Fruit fly (Drosophila melanogaster) whole organism, embryonic: ENCODE results near the gene CG44838.

Experiments
- BEAF-32 ChIP-seq: fragments of 200-800 bp; sonication (Bioruptor generic); optimal IDR thresholded peaks from 3 replicates; lab custom pipeline; 2017; ENCODE audit warnings: missing biosample characterization, missing genetic modification characterization, mild to moderate bottlenecking, moderate library complexity, missing genetic modification reagents
- CG10321 ChIP-seq: fragments of 200-800 bp; sonication (Bioruptor generic); IDR thresholded peaks from 2 replicates; pipeline ENCODE4 v1.3.6; 2022; ENCODE audit warnings: missing biosample characterization, missing genetic modification characterization
- CG12155 ChIP-seq: fragments of 200-800 bp; sonication (Bioruptor generic); optimal IDR thresholded peaks from 3 replicates; lab custom pipeline; 2016; ENCODE audit warnings: missing biosample characterization, missing genetic modification characterization
- CG12391 ChIP-seq: fragments of 200-800 bp; sonication (Bioruptor generic); optimal IDR thresholded peaks from 3 replicates; lab custom pipeline; 2018; ENCODE audit warnings: missing biosample characterization, mild to moderate bottlenecking, missing genetic modification characterization, moderate library complexity
- CG12769 ChIP-seq: fragments of 200-800 bp; sonication (Bioruptor generic); optimal IDR thresholded peaks from 2 replicates; lab custom pipeline; 2019; ENCODE audit warnings: missing biosample characterization, mild to moderate bottlenecking, missing genetic modification characterization, moderate library complexity
- CG12942 ChIP-seq: fragments of 200-800 bp; sonication (Bioruptor generic); optimal IDR thresholded peaks from 3 replicates; lab custom pipeline; 2016; ENCODE audit warnings: missing biosample characterization, missing genetic modification characterization
- CG14014 ChIP-seq: fragments of 200-800 bp; sonication (Bioruptor generic); IDR thresholded peaks from 2 replicates; pipeline ENCODE4 v1.3.6; 2022; ENCODE audit warnings: missing biosample characterization, missing genetic modification characterization
- CG16815 ChIP-seq: fragments of 200-800 bp; sonication (Bioruptor generic); optimal IDR thresholded peaks from 3 replicates; lab custom pipeline; 2017; ENCODE audit warnings: missing biosample characterization, mild to moderate bottlenecking, missing genetic modification characterization
- CG2875 ChIP-seq: fragments of 200-800 bp; sonication (Bioruptor generic); optimal IDR thresholded peaks from 2 replicates; lab custom pipeline; 2017; ENCODE audit warnings: missing biosample characterization, mild to moderate bottlenecking, missing genetic modification characterization, missing genetic modification reagents
- CG31224 ChIP-seq: fragments of 200-800 bp; sonication (Bioruptor generic); IDR thresholded peaks from 2 replicates; pipeline ENCODE4 v1.3.6; 2022; ENCODE audit warnings: missing biosample characterization, missing genetic modification characterization
- CG4360 ChIP-seq: fragments of 200-800 bp; sonication (Bioruptor generic); IDR thresholded peaks from 2 replicates; pipeline ENCODE4 v1.3.6; 2022; ENCODE audit warnings: missing biosample characterization, missing genetic modification characterization
- CG4707 ChIP-seq: fragments of 200-800 bp; sonication (Bioruptor generic); optimal IDR thresholded peaks from 2 replicates; lab custom pipeline; 2018; ENCODE audit warnings: missing biosample characterization, mild to moderate bottlenecking, missing genetic modification characterization, moderate library complexity
- CG6813 ChIP-seq: fragments of 200-800 bp; sonication (Bioruptor generic); optimal IDR thresholded peaks from 2 replicates; lab custom pipeline; 2017; ENCODE audit warnings: missing biosample characterization, missing genetic modification characterization, mild to moderate bottlenecking, moderate library complexity, missing genetic modification reagents
- CG7839 ChIP-seq: fragments of 200-800 bp; sonication (Bioruptor generic); optimal IDR thresholded peaks from 3 replicates; lab custom pipeline; 2018; ENCODE audit warnings: missing biosample characterization, mild to moderate bottlenecking, missing genetic modification characterization, moderate library complexity
- CG8388 ChIP-seq: fragments of 200-800 bp; sonication (Bioruptor generic); optimal IDR thresholded peaks from 2 replicates; lab custom pipeline; 2019; ENCODE audit warnings: missing biosample characterization, mild to moderate bottlenecking, missing genetic modification characterization, moderate library complexity
- CG9437 ChIP-seq: fragments of 200-800 bp; sonication (Bioruptor generic); optimal IDR thresholded peaks from 2 replicates; lab custom pipeline; 2018; ENCODE audit warnings: missing biosample characterization, mild to moderate bottlenecking, missing genetic modification characterization
- CG9932 ChIP-seq: fragments of 200-800 bp; sonication (Bioruptor generic); IDR thresholded peaks from 2 replicates; pipeline ENCODE4 v1.3.6; 2022; ENCODE audit warnings: missing biosample characterization, missing genetic modification characterization
- GATAe ChIP-seq: fragments of 200-800 bp; sonication (Bioruptor generic); conservative IDR thresholded peaks from 2 replicates; pipeline ENCODE4 v1.3.6; 2022; ENCODE audit warnings: missing biosample characterization, missing genetic modification characterization
- H15 ChIP-seq: fragments of 200-800 bp; sonication (Bioruptor generic); IDR thresholded peaks from 3 replicates; pipeline ENCODE4 v1.3.6; 2022; ENCODE audit warnings: missing biosample characterization, missing genetic modification characterization
- Hmx ChIP-seq: fragments of 200-800 bp; sonication (Bioruptor generic); optimal IDR thresholded peaks from 2 replicates; lab custom pipeline; 2016; ENCODE audit warnings: missing biosample characterization, missing genetic modification characterization
- Hsf ChIP-seq: fragments of 200-800 bp; sonication (Bioruptor generic); optimal IDR thresholded peaks from 3 replicates; lab custom pipeline; 2016; ENCODE audit warnings: missing biosample characterization, missing genetic modification characterization
- Max ChIP-seq: fragments of 200-800 bp; sonication (Bioruptor generic); optimal IDR thresholded peaks from 2 replicates; lab custom pipeline; 2016; ENCODE audit warnings: missing biosample characterization, mild to moderate bottlenecking, missing genetic modification characterization
- NFAT ChIP-seq: fragments of 200-800 bp; sonication (Bioruptor generic); IDR thresholded peaks from 2 replicates; pipeline ENCODE4 v1.3.6; 2022; ENCODE audit warnings: missing biosample characterization, missing genetic modification characterization
- PHDP ChIP-seq: fragments of 200-800 bp; sonication (Bioruptor generic); optimal IDR thresholded peaks from 3 replicates; lab custom pipeline; 2018; ENCODE audit warnings: missing biosample characterization, mild to moderate bottlenecking, missing genetic modification characterization, moderate library complexity
- Rx ChIP-seq: fragments of 200-800 bp; sonication (Bioruptor generic); IDR thresholded peaks from 2 replicates; pipeline ENCODE4 v1.3.6; 2022; ENCODE audit warnings: missing biosample characterization, missing genetic modification characterization
- Scr ChIP-seq: fragments of 200-800 bp; sonication (Bioruptor generic); IDR thresholded peaks from 2 replicates; pipeline ENCODE4 v1.3.6; 2022; ENCODE audit warnings: missing biosample characterization, missing genetic modification characterization; ENCODE audit not compliant: partially characterized antibody
- Tbp ChIP-seq: fragments of >200 bp; optimal IDR thresholded peaks from 2 replicates; lab custom pipeline; 2018; ENCODE audit warnings: missing biosample characterization, missing genetic modification characterization
- Usf ChIP-seq: fragments of 200-800 bp; sonication (Bioruptor generic); optimal IDR thresholded peaks from 2 replicates; lab custom pipeline; 2017; ENCODE audit warnings: missing genotype, missing biosample characterization, missing genetic modification characterization
- ap ChIP-seq: fragments of 200-800 bp; sonication (Bioruptor generic); IDR thresholded peaks from 2 replicates; pipeline ENCODE4 v1.3.6; 2022; ENCODE audit warnings: missing biosample characterization, missing genetic modification characterization
- btn ChIP-seq: fragments of 200-800 bp; sonication (Bioruptor generic); optimal IDR thresholded peaks from 2 replicates; lab custom pipeline; 2016; ENCODE audit warnings: missing biosample characterization, missing genetic modification characterization
- ci ChIP-seq: fragments of 200-800 bp; sonication (Bioruptor generic); IDR thresholded peaks from 3 replicates; pipeline ENCODE4 v1.3.6; 2022; ENCODE audit warnings: missing biosample characterization, missing genetic modification characterization
- croc ChIP-seq: fragments of 200-800 bp; sonication (Bioruptor generic); conservative IDR thresholded peaks from 3 replicates; pipeline ENCODE4 v1.3.6; 2022; ENCODE audit warnings: missing biosample characterization, missing genetic modification characterization
- dysf ChIP-seq: fragments of 200-800 bp; sonication (Bioruptor generic); IDR thresholded peaks from 3 replicates; pipeline ENCODE4 v1.3.6; 2022; ENCODE audit warnings: missing biosample characterization, missing genetic modification characterization
- exex ChIP-seq: fragments of 200-800 bp; sonication (Bioruptor generic); optimal IDR thresholded peaks from 4 replicates; lab custom pipeline; 2018; ENCODE audit warnings: missing biosample characterization, mild to moderate bottlenecking, missing genetic modification characterization, moderate library complexity
- fd102C ChIP-seq: fragments of 200-800 bp; sonication (Bioruptor generic); optimal IDR thresholded peaks from 2 replicates; lab custom pipeline; 2018; ENCODE audit warnings: missing biosample characterization, mild to moderate bottlenecking, missing genetic modification characterization, moderate library complexity
- fd96Cb ChIP-seq: fragments of 200-800 bp; sonication (Bioruptor generic); optimal IDR thresholded peaks from 2 replicates; lab custom pipeline; 2018; ENCODE audit warnings: missing biosample characterization, mild to moderate bottlenecking, missing genetic modification characterization, moderate library complexity
- gcm ChIP-seq: fragments of 200-800 bp; sonication (Bioruptor generic); optimal IDR thresholded peaks from 2 replicates; lab custom pipeline; 2019; ENCODE audit warnings: missing biosample characterization, mild to moderate bottlenecking, missing genetic modification characterization, moderate library complexity
- grau ChIP-seq: fragments of 200-800 bp; optimal IDR thresholded peaks from 3 replicates; lab custom pipeline; 2019; ENCODE audit warnings: missing biosample characterization, mild to moderate bottlenecking, missing genetic modification characterization, moderate library complexity
- hb ChIP-seq: fragments of 200-800 bp; sonication (Bioruptor generic); IDR thresholded peaks from 3 replicates; pipeline ENCODE4 v1.3.6; 2022; ENCODE audit warnings: missing biosample characterization, missing genetic modification characterization; ENCODE audit not compliant: partially characterized antibody
- ind ChIP-seq: fragments of 200-800 bp; sonication (Bioruptor generic); optimal IDR thresholded peaks from 3 replicates; lab custom pipeline; 2016; ENCODE audit warnings: missing biosample characterization, missing genetic modification characterization
- inv ChIP-seq: fragments of 200-800 bp; sonication (Bioruptor generic); IDR thresholded peaks from 2 replicates; pipeline ENCODE4 v1.3.6; 2022; ENCODE audit warnings: missing biosample characterization, missing genetic modification characterization; ENCODE audit not compliant: partially characterized antibody
- jumu ChIP-seq: fragments of 200-800 bp; sonication (Bioruptor generic); optimal IDR thresholded peaks from 3 replicates; lab custom pipeline; 2016; ENCODE audit warnings: missing biosample characterization, missing genetic modification characterization
- knrl ChIP-seq: fragments of 200-800 bp; sonication (Bioruptor generic); IDR thresholded peaks from 3 replicates; pipeline ENCODE4 v1.3.6; 2022; ENCODE audit warnings: missing biosample characterization, missing genetic modification characterization; ENCODE audit not compliant: partially characterized antibody
- oc ChIP-seq: fragments of 200-800 bp; sonication (Bioruptor generic); optimal IDR thresholded peaks from 2 replicates; lab custom pipeline; 2018; ENCODE audit warnings: missing biosample characterization, mild to moderate bottlenecking, missing genetic modification characterization, moderate library complexity
- pros ChIP-seq: fragments of 200-800 bp; sonication (Bioruptor generic); optimal IDR thresholded peaks from 3 replicates; lab custom pipeline; 2019; ENCODE audit warnings: missing biosample characterization, mild to moderate bottlenecking, missing genetic modification characterization, moderate library complexity
- stc ChIP-seq: fragments of 200-800 bp; sonication (Bioruptor generic); IDR thresholded peaks from 2 replicates; pipeline ENCODE4 v1.3.6; 2022; ENCODE audit warnings: missing biosample characterization, missing genetic modification characterization
- tap ChIP-seq: fragments of 200-800 bp; optimal IDR thresholded peaks from 3 replicates; lab custom pipeline; 2019; ENCODE audit warnings: missing biosample characterization, mild to moderate bottlenecking, missing genetic modification characterization, moderate library complexity
- tio ChIP-seq: fragments of 200-800 bp; sonication (Bioruptor generic); optimal IDR thresholded peaks from 2 replicates; lab custom pipeline; 2017; ENCODE audit warnings: missing biosample characterization, missing genetic modification characterization, inconsistent platforms
- trem ChIP-seq: fragments of 200-800 bp; optimal IDR thresholded peaks from 3 replicates; lab custom pipeline; 2019; ENCODE audit warnings: missing biosample characterization, mild to moderate bottlenecking, missing genetic modification characterization, moderate library complexity
- twi ChIP-seq: fragments of 200-800 bp; optimal IDR thresholded peaks from 2 replicates; lab custom pipeline; 2019; ENCODE audit warnings: missing biosample characterization, mild to moderate bottlenecking, missing genetic modification characterization, moderate library complexity
- wek ChIP-seq: fragments of 200-800 bp; sonication (Bioruptor generic); optimal IDR thresholded peaks from 3 replicates; lab custom pipeline; 2018; ENCODE audit warnings: missing biosample characterization, mild to moderate bottlenecking, missing genetic modification characterization, moderate library complexity

Gene CG44838

dm6 chr3L:9508653-9509036, 47.8 kb downstream of the CG44838 start (continued):
- TF ChIP-seq Max (no peak), CG9932 (GFP tag; lab: Robert Waterston, UW) (0 out of 2 replicates have a peak, but pooled peaks have one; percentile 10), CG16815 (GFP tag; lab: Kevin White, UChicago) (peak; percentile 30), gcm (peak; percentile 73), GATAe (GFP tag; lab: Robert Waterston, UW) (no peak), PHDP (peak; percentile 71), tap (tag; lab: Kevin White, UChicago) (peak; percentile 65), CG8388 (GFP tag; lab: Kevin White, UChicago) (peak; percentile 72), hb (GFP tag; lab: Robert Waterston, UW) (no peak), BEAF-32 (GFP tag; lab: Kevin White, UChicago) (no peak), CG2875 (GFP tag; lab: Kevin White, UChicago) (peak; percentile 68), jumu (GFP tag; lab: Kevin White, UChicago) (no peak), CG12769 (tag; lab: Kevin White, UChicago) (no peak), exex (tag; lab: Kevin White, UChicago) (no peak), dysf (GFP tag; lab: Robert Waterston, UW) (no peak), fd96Cb (tag; lab: Kevin White, UChicago) (peak; percentile 67), Rx (0 out of 2 replicates have a peak, but pooled peaks have one; percentile 14), CG4707 (GFP tag; lab: Kevin White, UChicago) (no peak), ci (GFP tag; lab: Robert Waterston, UW) (no peak), Hsf (GFP tag; lab: Kevin White, UChicago) (no peak), btn (GFP tag; lab: Kevin White, UChicago) (no peak), ap (GFP tag; lab: Robert Waterston, UW) (no peak), knrl (no peak), CG31224 (GFP tag; lab: Robert Waterston, UW) (no peak), CG9437 (GFP tag; lab: Kevin White, UChicago) (peak; percentile 63), CG12391 (tag; lab: Kevin White, UChicago) (peak; percentile 77), croc (peak; percentile 32; the same call in 1 of the 3 replicates), tio (GFP tag; lab: Kevin White, UChicago) (no peak), CG10321 (GFP tag; lab: Robert Waterston, UW) (no peak), Usf (GFP tag; lab: Kevin White, UChicago) (no peak), Scr (GFP tag; lab: Robert Waterston, UW) (no peak), trem (tag; lab: Kevin White, UChicago) (peak; percentile 59), CG12942 (GFP tag; lab: Kevin White, UChicago) (no peak), CG6813 (peak; percentile 30), wek (GFP tag; lab: Kevin White, UChicago) (peak; percentile 16), H15 (GFP tag; lab: Robert Waterston, UW) (no peak), ind (GFP tag; lab: Kevin White, UChicago) (peak; percentile 59), fd102C (GFP tag; lab: Kevin White, UChicago) (no peak), oc (tag; lab: Kevin White, UChicago) (no peak), CG14014 (GFP tag; lab: Robert Waterston, UW) (no peak), Tbp (no peak), CG4360 (no peak), NFAT (GFP tag; lab: Robert Waterston, UW) (no peak), CG7839 (tag; lab: Kevin White, UChicago) (peak; percentile 71), Hmx (GFP tag; lab: Kevin White, UChicago) (no peak), twi (tag; lab: Kevin White, UChicago) (no peak), stc (GFP tag; lab: Robert Waterston, UW) (0 out of 2 replicates have a peak, but pooled peaks have one; percentile 21), pros (GFP tag; lab: Kevin White, UChicago) (no peak), inv (GFP tag; lab: Robert Waterston, UW) (no peak), grau (peak; percentile 61), CG12155 (GFP tag; lab: Kevin White, UChicago) (no peak)
